Fruit fly (Drosophila melanogaster): ENCODE measurements around the gene pum.

pum gene

dm6 chr3R:9054442-9055118, 182.9 kb downstream of the pum start (continued):
- no peak for TF ChIP-seq btn (GFP tag; optimal IDR thresholded peaks at IDR 0.05)
- TF ChIP-seq CG2202 (tag; optimal IDR thresholded peaks at IDR 0.05) = peak; percentile 3
- TF ChIP-seq CG30431 (GFP tag; optimal IDR thresholded peaks at IDR 0.05) = peak; percentile 51
- TF ChIP-seq Nf-YA (GFP tag; IDR thresholded peaks at IDR 0.05) = no peak
- peak; percentile 39 for TF ChIP-seq NC2β (GFP tag; optimal IDR thresholded peaks at IDR 0.05)
- no peak for TF ChIP-seq ara (GFP tag; IDR thresholded peaks at IDR 0.05)
- no peak for TF ChIP-seq CG13624 (GFP tag; optimal IDR thresholded peaks at IDR 0.05)
- TF ChIP-seq Hmx (GFP tag; optimal IDR thresholded peaks at IDR 0.05) = no peak
- TF ChIP-seq mirr (GFP tag; optimal IDR thresholded peaks at IDR 0.05) = peak; percentile 59
- TF ChIP-seq CG4424 (GFP tag; optimal IDR thresholded peaks at IDR 0.05) = peak; percentile 71
- peak; percentile 66 for TF ChIP-seq kni (GFP tag; optimal IDR thresholded peaks at IDR 0.05)
- TF ChIP-seq Med (GFP tag) = peak; percentile 0
- no peak for TF ChIP-seq psq (GFP tag; optimal IDR thresholded peaks at IDR 0.05)
- peak; percentile 25 for TF ChIP-seq CG10654 (GFP tag; optimal IDR thresholded peaks at IDR 0.05)
- peak; percentile 65 for TF ChIP-seq onecut (GFP tag; IDR thresholded peaks at IDR 0.05)
- TF ChIP-seq z (GFP tag; IDR thresholded peaks at IDR 0.05) = no peak
- TF ChIP-seq bcd (GFP tag; optimal IDR thresholded peaks at IDR 0.05) = peak; percentile 57
- peak; percentile 11 for TF ChIP-seq CG13123 (GFP tag; optimal IDR thresholded peaks at IDR 0.05)
- TF ChIP-seq Mes4 (GFP tag; optimal IDR thresholded peaks at IDR 0.05) = no peak
- no peak for TF ChIP-seq Doc2 (GFP tag; IDR thresholded peaks at IDR 0.05)
- TF ChIP-seq H15 (GFP tag; IDR thresholded peaks at IDR 0.05) = no peak
- no peak for TF ChIP-seq CG17612 (GFP tag; IDR thresholded peaks at IDR 0.05)
- TF ChIP-seq sd (tag; optimal IDR thresholded peaks at IDR 0.05) = peak; percentile 67
- no peak for TF ChIP-seq NC2α (GFP tag; optimal IDR thresholded peaks at IDR 0.05)
- no peak for TF ChIP-seq CG7928 (GFP tag; optimal IDR thresholded peaks at IDR 0.05)
- TF ChIP-seq emc (GFP tag; optimal IDR thresholded peaks at IDR 0.05) = no peak
- TF ChIP-seq CG8388 (GFP tag; optimal IDR thresholded peaks at IDR 0.05) = peak; percentile 53
- no peak for TF ChIP-seq CG32772 (GFP tag; IDR thresholded peaks at IDR 0.05)
- peak; percentile 13 for TF ChIP-seq CG5180 (GFP tag; optimal IDR thresholded peaks at IDR 0.05)
- TF ChIP-seq Fer2 (tag; optimal IDR thresholded peaks at IDR 0.05) = peak; percentile 31
- TF ChIP-seq CG15011 (GFP tag; optimal IDR thresholded peaks at IDR 0.05) = peak; percentile 60
- peak; percentile 53 for TF ChIP-seq CG17802 (tag; optimal IDR thresholded peaks at IDR 0.05)
- no peak for TF ChIP-seq CG4730 (GFP tag; IDR thresholded peaks at IDR 0.05)
- TF ChIP-seq CG13287 (GFP tag; IDR thresholded peaks at IDR 0.05; ENCODE audit: partially characterized antibody) = no peak
- peak; percentile 67 for TF ChIP-seq CG2120 (GFP tag; optimal IDR thresholded peaks at IDR 0.05)
- peak; percentile 70 for TF ChIP-seq CG2712 (tag; optimal IDR thresholded peaks at IDR 0.05)
- TF ChIP-seq CG4820 (GFP tag; optimal IDR thresholded peaks at IDR 0.05) = peak; percentile 54
- no peak for TF ChIP-seq gce (GFP tag; IDR thresholded peaks at IDR 0.05)
- TF ChIP-seq pum (GFP tag; optimal IDR thresholded peaks at IDR 0.05) = no peak
- no peak for TF ChIP-seq Neu2 (GFP tag; optimal IDR thresholded peaks at IDR 0.05; ENCODE audit: borderline replicate concordance)
- TF ChIP-seq bowl (GFP tag; IDR thresholded peaks at IDR 0.05) = no peak
- peak; percentile 78 for TF ChIP-seq CG15514 (GFP tag; optimal IDR thresholded peaks at IDR 0.05)
- no peak for TF ChIP-seq Sry-δ (GFP tag; optimal IDR thresholded peaks at IDR 0.05)
- TF ChIP-seq vfl (GFP tag; optimal IDR thresholded peaks at IDR 0.05) = peak; percentile 71
- peak; percentile 79 for TF ChIP-seq unpg (GFP tag; optimal IDR thresholded peaks at IDR 0.05)
- peak; percentile 24 for TF ChIP-seq CG6683 (GFP tag; optimal IDR thresholded peaks at IDR 0.05)
- TF ChIP-seq CG11456 (GFP tag; IDR thresholded peaks at IDR 0.05) = no peak
- no peak for TF ChIP-seq CG16779 (GFP tag; IDR thresholded peaks at IDR 0.05)
- TF ChIP-seq slou (GFP tag; optimal IDR thresholded peaks at IDR 0.05) = no peak
- TF ChIP-seq CG10959 (GFP tag; IDR thresholded peaks at IDR 0.05) = no peak
- no peak for TF ChIP-seq CG2889 (GFP tag; IDR thresholded peaks at IDR 0.05)
